Worm (Caenorhabditis elegans): ENCODE measurements around the gene mans-2.

Gene mans-2

DNA sequence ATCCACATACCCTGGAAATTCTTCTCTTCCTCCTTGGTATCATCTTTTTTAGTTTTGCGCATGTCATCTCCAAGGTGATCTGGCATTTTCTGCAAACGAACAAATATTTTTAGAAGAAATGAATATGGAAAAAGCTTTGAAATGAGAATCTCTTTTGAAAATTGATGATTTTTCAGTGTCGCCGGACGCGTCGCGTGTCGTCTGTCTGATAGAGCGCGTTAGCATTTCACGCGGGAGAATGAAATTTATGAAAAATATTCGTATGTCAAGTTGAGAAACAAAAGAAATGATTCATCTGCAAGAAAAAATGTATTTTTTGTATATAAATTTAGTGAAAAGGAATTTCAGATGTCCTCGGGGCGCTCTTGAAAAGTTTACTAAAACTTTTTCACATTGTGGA lies 3.0 kb downstream of the mans-2 start, which contains the start of gene rpt-1 (continued):
- peak; percentile 19 for TF ChIP-seq hlh-11 (tag; optimal IDR thresholded peaks at IDR 0.05)

DNA sequence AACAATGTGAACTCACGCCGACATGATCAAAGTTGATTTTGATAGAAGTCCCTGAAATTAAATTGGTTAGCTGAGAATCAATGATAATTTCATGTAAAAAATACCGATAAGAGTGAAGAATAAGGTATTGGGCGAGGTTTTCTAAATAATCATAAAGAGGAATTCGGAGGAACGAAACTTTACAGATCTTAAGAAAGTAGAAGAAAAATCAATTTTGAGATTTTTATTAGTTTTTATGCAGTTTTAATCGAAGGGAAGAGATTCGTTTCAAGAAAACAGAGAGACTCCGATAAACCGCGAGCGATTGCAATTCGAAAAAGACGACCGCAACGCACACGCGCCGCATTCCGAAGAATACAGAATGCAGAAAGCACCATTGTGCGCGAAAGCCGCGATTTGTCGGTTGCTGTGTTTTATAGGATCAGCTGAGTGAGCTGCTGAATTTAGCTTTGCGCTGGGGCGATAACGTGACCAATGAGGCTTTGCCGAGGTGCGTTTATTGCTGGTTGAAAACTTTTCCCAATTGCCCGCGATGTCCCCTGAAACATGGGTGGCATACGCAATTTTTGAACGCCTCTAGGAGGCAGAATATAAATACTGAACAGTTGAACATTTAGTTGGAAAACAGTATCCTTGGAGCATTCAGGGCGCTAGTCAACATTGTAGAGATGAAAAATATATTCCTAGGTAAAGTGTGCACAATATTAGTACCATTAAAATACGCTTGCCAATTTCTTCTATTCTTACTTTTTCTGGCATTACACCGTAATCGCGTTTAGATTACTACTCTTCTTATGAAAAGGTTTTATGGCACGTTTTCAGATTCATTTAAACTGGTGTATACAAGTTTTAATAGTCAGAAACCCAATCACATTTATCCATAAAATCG lies 5.4 kb downstream of the mans-2 start, which contains the start of gene snr-4:
TSS of gene snr-4 (minus strand) at position 51 of the 889 bp plus-strand sequence.
- TF ChIP-seq T26A8.4 (GFP tag; IDR thresholded peaks at IDR 0.05), result peak; percentile 96
- TF ChIP-seq F26F4.8 (GFP tag; conservative IDR thresholded peaks at IDR 0.05), result no peak
- peak; percentile 90 for TF ChIP-seq nhr-77 (tag; optimal IDR thresholded peaks at IDR 0.05)
- TF ChIP-seq lim-7 (GFP tag; IDR thresholded peaks at IDR 0.05), result peak; percentile 72
- peak; percentile 50 for TF ChIP-seq Y5F2A.4 (GFP tag; optimal IDR thresholded peaks at IDR 0.05)
- TF ChIP-seq nhr-42 (GFP tag; IDR thresholded peaks at IDR 0.05), result peak; percentile 91
- TF ChIP-seq hmg-1.1 (GFP tag; IDR thresholded peaks at IDR 0.05), result peak; percentile 95
- peak; percentile 97 for TF ChIP-seq mep-1 (tag; optimal IDR thresholded peaks at IDR 0.05)
- peak; percentile 5; the same call in 1 of the 2 replicates for TF ChIP-seq Y105C5A.15 (GFP tag; IDR thresholded peaks at IDR 0.05)
- no peak for TF ChIP-seq ztf-11 (tag; optimal IDR thresholded peaks at IDR 0.05)
- peak; percentile 63; the same call in 1 of the 2 replicates for TF ChIP-seq zfp-3 (GFP tag; conservative IDR thresholded peaks at IDR 0.05)
- peak; percentile 79 for TF ChIP-seq T20F7.1 (GFP tag; optimal IDR thresholded peaks at IDR 0.05)
- TF ChIP-seq nhr-6 (tag; optimal IDR thresholded peaks at IDR 0.05), result peak; percentile 98
- TF ChIP-seq sdz-12 (GFP tag; optimal IDR thresholded peaks at IDR 0.05), result peak; percentile 82
- TF ChIP-seq snpc-1.2 (GFP tag; IDR thresholded peaks at IDR 0.05), result peak; percentile 83
- peak; percentile 21 for TF ChIP-seq lin-15B (tag; optimal IDR thresholded peaks at IDR 0.05)
- peak; percentile 60 to 88 for TF ChIP-seq daf-16 (GFP tag; optimal IDR thresholded peaks at IDR 0.05)
- peak; percentile 80 for TF ChIP-seq daf-16 (tag; optimal IDR thresholded peaks at IDR 0.05)
- peak; percentile 92 for TF ChIP-seq unc-130 (GFP tag; optimal IDR thresholded peaks at IDR 0.05)
- TF ChIP-seq ces-1 (GFP tag; optimal IDR thresholded peaks at IDR 0.05), result no peak
- TF ChIP-seq ztf-7 (tag; optimal IDR thresholded peaks at IDR 0.05), result peak; percentile 72
- no peak for TF ChIP-seq daf-8 (GFP tag; IDR thresholded peaks at IDR 0.05)
- TF ChIP-seq mxl-2 (GFP tag; conservative IDR thresholded peaks at IDR 0.05), result no peak
- TF ChIP-seq rbr-2 (tag; optimal IDR thresholded peaks at IDR 0.05), result peak; percentile 93
- peak; percentile 95 for TF ChIP-seq ceh-44 (GFP tag; IDR thresholded peaks at IDR 0.05)
- peak; percentile 94 for TF ChIP-seq hlh-30 (tag; optimal IDR thresholded peaks at IDR 0.05; ENCODE audit: insufficient read depth)
- TF ChIP-seq dmd-8 (GFP tag; IDR thresholded peaks at IDR 0.05), result no peak
- TF ChIP-seq spr-3 (GFP tag; optimal IDR thresholded peaks at IDR 0.05), result peak; percentile 78
- TF ChIP-seq nhr-25 (tag; optimal IDR thresholded peaks at IDR 0.05; ENCODE audit: borderline replicate concordance, insufficient read depth), result peak; percentile 79
- TF ChIP-seq hif-1 (tag; optimal IDR thresholded peaks at IDR 0.05), result peak; percentile 50 to 84
- no peak for TF ChIP-seq lin-29 (GFP tag; IDR thresholded peaks at IDR 0.05)
- TF ChIP-seq lsy-2 (tag; optimal IDR thresholded peaks at IDR 0.05), result peak; percentile 75 to 91
- peak; percentile 73 for TF ChIP-seq fkh-10 (GFP tag; optimal IDR thresholded peaks at IDR 0.05)
- TF ChIP-seq gei-8 (GFP tag; optimal IDR thresholded peaks at IDR 0.05), result peak; percentile 69
- TF ChIP-seq nhr-10 (tag; optimal IDR thresholded peaks at IDR 0.05), result no peak
- no peak for TF ChIP-seq ceh-62 (tag; optimal IDR thresholded peaks at IDR 0.05)
- TF ChIP-seq dve-1 (tag; optimal IDR thresholded peaks at IDR 0.05; ENCODE audit: insufficient read depth), result peak; percentile 96
- TF ChIP-seq set-16 (GFP tag; IDR thresholded peaks at IDR 0.05), result peak; percentile 71
- TF ChIP-seq dpl-1 (GFP tag; optimal IDR thresholded peaks at IDR 0.05), result peak; percentile 82
- TF ChIP-seq nhr-76 (tag; optimal IDR thresholded peaks at IDR 0.05), result no peak
- peak; percentile 87 for TF ChIP-seq ceh-20 (GFP tag; IDR thresholded peaks at IDR 0.05)
- peak; percentile 84 for TF ChIP-seq mxl-3 (GFP tag; optimal IDR thresholded peaks at IDR 0.05)
- TF ChIP-seq nhr-41 (GFP tag; IDR thresholded peaks at IDR 0.05), result 0 out of 2 replicates have a peak, but pooled peaks have one; percentile 8
- peak; percentile 88 for TF ChIP-seq F10B5.3 (tag; optimal IDR thresholded peaks at IDR 0.05)
- 0 out of 2 replicates have a peak, but pooled peaks have one; percentile 34 for TF ChIP-seq daf-19 (GFP tag; conservative IDR thresholded peaks at IDR 0.05)
- peak; percentile 50; the same call in 1 of the 2 replicates for TF ChIP-seq saeg-2 (GFP tag; IDR thresholded peaks at IDR 0.05)

All from whole organism, L4 larva.